Worm (Caenorhabditis elegans): Measurements from ENCODE around the gene prcc-1.

The prcc-1 gene

ce11 chrIV:13080185-13080584 lies 13.4 kb downstream of the prcc-1 start (continued):
- TF ChIP-seq skn-1 (tag; optimal IDR thresholded peaks at IDR 0.05) (peak; percentile 28), nhr-237 (tag; optimal IDR thresholded peaks at IDR 0.05) (no peak), nhr-77 (tag; optimal IDR thresholded peaks at IDR 0.05) (no peak)

ce11 chrIV:13079119-13079518 lies 14.5 kb downstream of the prcc-1 start, which contains the start of gene C39E9.8:
Gene C39E9.8, plus strand, starts transcription at chrIV:13079446.
- TF ChIP-seq efl-3 (GFP tag; optimal IDR thresholded peaks at IDR 0.05) (no peak), tlp-1 (tag; optimal IDR thresholded peaks at IDR 0.05) (no peak), grh-1 (GFP tag; IDR thresholded peaks at IDR 0.05) (peak; percentile 23; the same call in 1 of the 2 replicates), sptf-1 (tag; optimal IDR thresholded peaks at IDR 0.05) (no peak), nhr-20 (tag; optimal IDR thresholded peaks at IDR 0.05) (peak; percentile 60), mdl-1 (tag; optimal IDR thresholded peaks at IDR 0.05) (peak in 1 of 2 experiments; percentile 18), elt-3 (tag; optimal IDR thresholded peaks at IDR 0.05) (peak in 1 of 6 experiments; percentile 43), lin-35 (GFP tag; optimal IDR thresholded peaks at IDR 0.05) (peak in 1 of 2 experiments; percentile 63), unc-62 (GFP tag; optimal IDR thresholded peaks at IDR 0.05) (no peak), aly-2 (tag; optimal IDR thresholded peaks at IDR 0.05) (no peak), fkh-4 (tag; optimal IDR thresholded peaks at IDR 0.05; ENCODE audit: borderline replicate concordance) (no peak), ztf-11 (tag; optimal IDR thresholded peaks at IDR 0.05) (no peak), egl-13 (tag; optimal IDR thresholded peaks at IDR 0.05) (no peak), lin-14 (GFP tag; optimal IDR thresholded peaks at IDR 0.05) (peak; percentile 70), snu-23 (GFP tag; optimal IDR thresholded peaks at IDR 0.05) (peak; percentile 25), unc-30 (tag; optimal IDR thresholded peaks at IDR 0.05) (no peak), pag-3 (tag; optimal IDR thresholded peaks at IDR 0.05; ENCODE audit: borderline replicate concordance, insufficient read depth) (no peak), nhr-90 (tag; optimal IDR thresholded peaks at IDR 0.05; ENCODE audit: poor library complexity) (peak; percentile 43), alr-1 (tag; optimal IDR thresholded peaks at IDR 0.05; ENCODE audit: borderline replicate concordance) (no peak), blmp-1 (tag; optimal IDR thresholded peaks at IDR 0.05) (peak; percentile 5), jun-1 (tag; optimal IDR thresholded peaks at IDR 0.05) (peak; percentile 24), ceh-82 (tag; optimal IDR thresholded peaks at IDR 0.05) (no peak), ces-1 (GFP tag; optimal IDR thresholded peaks at IDR 0.05) (no peak), nhr-71 (tag; optimal IDR thresholded peaks at IDR 0.05) (peak; percentile 62), ama-1 (optimal IDR thresholded peaks at IDR 0.05) (no peak), nhr-85 (tag) (peak; percentile 89), nhr-19 (GFP tag; conservative IDR thresholded peaks at IDR 0.05) (peak; percentile 35), hlh-17 (GFP tag; optimal IDR thresholded peaks at IDR 0.05; ENCODE audit: borderline replicate concordance) (no peak)

ce11 chrIV:13078342-13078741 lies 15.3 kb downstream of the prcc-1 start:
- no peak for TF ChIP-seq dpl-1 (GFP tag; optimal IDR thresholded peaks at IDR 0.05)
- TF ChIP-seq mab-9 (GFP tag; IDR thresholded peaks at IDR 0.05): no peak
- TF ChIP-seq C34B4.2 (tag; optimal IDR thresholded peaks at IDR 0.05): no peak
- TF ChIP-seq nhr-90 (tag; optimal IDR thresholded peaks at IDR 0.05; ENCODE audit: poor library complexity): no peak
- TF ChIP-seq lin-15B (tag; optimal IDR thresholded peaks at IDR 0.05): no peak
- no peak for TF ChIP-seq alr-1 (tag; optimal IDR thresholded peaks at IDR 0.05; ENCODE audit: borderline replicate concordance)
- no peak for TF ChIP-seq lin-13 (GFP tag; optimal IDR thresholded peaks at IDR 0.05)
- TF ChIP-seq Y116A8C.19 (tag; optimal IDR thresholded peaks at IDR 0.05; ENCODE audit: borderline replicate concordance): no peak
- TF ChIP-seq elt-2 (tag; optimal IDR thresholded peaks at IDR 0.05): no peak
- TF ChIP-seq hlh-4 (tag; optimal IDR thresholded peaks at IDR 0.05): no peak
- TF ChIP-seq ama-1 (optimal IDR thresholded peaks at IDR 0.05): no peak
- no peak for TF ChIP-seq fkh-8 (tag; optimal IDR thresholded peaks at IDR 0.05)
- TF ChIP-seq lir-3 (tag; optimal IDR thresholded peaks at IDR 0.05; ENCODE audit: poor library complexity): no peak
- TF ChIP-seq unc-130 (tag; optimal IDR thresholded peaks at IDR 0.05): no peak
- TF ChIP-seq lin-39 (tag; optimal IDR thresholded peaks at IDR 0.05): no peak
- TF ChIP-seq aly-2 (tag; optimal IDR thresholded peaks at IDR 0.05): no peak
- no peak for TF ChIP-seq mdl-1 (tag; optimal IDR thresholded peaks at IDR 0.05)
